Worm (Caenorhabditis elegans): Measurements from ENCODE around the gene srd-55.
A peak's percentile ranks its signal among the peaks of the same experiment; 100 is the strongest.

DNA sequence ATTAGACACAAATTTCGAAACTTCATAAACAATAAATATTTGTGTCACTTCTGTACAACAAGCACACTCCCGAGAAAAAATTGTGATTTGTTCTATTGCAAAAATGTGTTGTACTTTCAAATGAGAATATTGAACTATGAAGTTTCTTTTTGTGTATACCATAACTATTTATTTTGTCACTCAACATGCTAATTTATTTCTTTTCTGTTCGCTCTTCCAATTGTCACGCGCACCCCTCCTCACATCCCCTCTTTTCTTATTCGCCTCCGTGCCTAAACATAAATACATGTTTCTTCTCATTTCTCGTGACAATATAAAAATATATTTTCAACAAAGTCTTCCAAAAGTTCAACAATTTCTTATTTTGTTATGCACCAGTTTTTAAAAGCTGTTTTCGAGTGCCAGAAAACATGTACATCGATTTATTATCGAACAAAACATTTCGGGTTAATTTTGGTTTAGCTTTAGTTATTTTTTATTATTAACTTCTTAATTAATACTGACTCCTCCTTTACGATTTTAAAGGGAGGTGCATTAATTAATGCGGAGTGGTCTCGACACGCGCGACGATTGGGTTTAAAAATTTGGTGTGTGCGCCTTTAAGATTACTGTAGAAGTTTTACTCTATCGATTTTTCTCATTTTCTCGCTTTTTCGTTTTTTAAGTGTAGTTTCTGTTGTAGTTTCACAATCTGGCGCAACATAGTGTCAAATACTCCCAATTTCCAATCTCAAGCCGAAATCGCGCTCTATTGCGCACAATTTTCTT, 14.2 kb upstream of the srd-55 start:
- TF ChIP-seq aptf-3 (GFP tag; IDR thresholded peaks at IDR 0.05), result no peak
- no peak for TF ChIP-seq unc-130 (GFP tag; optimal IDR thresholded peaks at IDR 0.05)
- peak; percentile 21 for TF ChIP-seq ama-1 (optimal IDR thresholded peaks at IDR 0.05)
- no peak for TF ChIP-seq ama-1 (GFP tag; optimal IDR thresholded peaks at IDR 0.05)
- TF ChIP-seq pha-4 (tag; optimal IDR thresholded peaks at IDR 0.05), result no peak
- no peak for TF ChIP-seq egl-44 (GFP tag; IDR thresholded peaks at IDR 0.05)
- TF ChIP-seq ztf-6 (GFP tag; IDR thresholded peaks at IDR 0.05), result no peak
- TF ChIP-seq somi-1 (GFP tag; optimal IDR thresholded peaks at IDR 0.05), result no peak
- 0 out of 2 replicates have a peak, but pooled peaks have one; percentile 34 for TF ChIP-seq ceh-91 (GFP tag; IDR thresholded peaks at IDR 0.05)

Measured in whole organism, young adult.